Worm (Caenorhabditis elegans) whole organism, L2 larva: ENCODE data around the gene arrd-1.

Experiments
- C34F6.9 ChIP-seq: fragments of 150-350 bp; optimal IDR thresholded peaks from 2 replicates; lab custom pipeline; 2014; ENCODE audit warnings: missing biosample characterization, missing genetic modification characterization
- F13H6.1 ChIP-seq: sonication (generic microtip); optimal IDR thresholded peaks from 2 replicates; lab custom pipeline; 2016; ENCODE audit warnings: missing genetic modification characterization, missing compliant biosample characterization
- R02D3.7 ChIP-seq: fragments of 150-350 bp; optimal IDR thresholded peaks from 2 replicates; lab custom pipeline; 2014; ENCODE audit warnings: missing biosample characterization, missing genetic modification characterization
- Y55F3AM.14 ChIP-seq: fragments of 200-800 bp; sonication (Bioruptor generic); optimal IDR thresholded peaks from 2 replicates; lab custom pipeline; 2018; ENCODE audit warnings: mild to moderate bottlenecking, missing genetic modification characterization, missing compliant biosample characterization
- ZK546.5 ChIP-seq: sonication (generic microtip); optimal IDR thresholded peaks from 2 replicates; lab custom pipeline; 2017; ENCODE audit warnings: missing biosample characterization, missing genetic modification characterization
- alr-1 ChIP-seq: fragments of 150-350 bp; optimal IDR thresholded peaks from 2 replicates; lab custom pipeline; 2014; ENCODE audit warnings: missing biosample characterization, missing genetic modification characterization
- aly-2 ChIP-seq: fragments of 150-350 bp; optimal IDR thresholded peaks from 2 replicates; lab custom pipeline; 2014; ENCODE audit warnings: missing biosample characterization, missing genetic modification characterization
- ceh-16 ChIP-seq: fragments of 150-350 bp; optimal IDR thresholded peaks from 2 replicates; lab custom pipeline; 2014; ENCODE audit warnings: missing biosample characterization, missing genetic modification characterization
- crh-2 ChIP-seq: sonication (generic microtip); optimal IDR thresholded peaks from 2 replicates; lab custom pipeline; 2017; ENCODE audit warnings: missing biosample characterization, missing genetic modification characterization
- dmd-4 ChIP-seq: sonication (generic microtip); optimal IDR thresholded peaks from 2 replicates; lab custom pipeline; 2017; ENCODE audit warnings: missing biosample characterization, missing genetic modification characterization
- egl-27 ChIP-seq: sonication (generic microtip); optimal IDR thresholded peaks from 3 replicates; lab custom pipeline; 2017; ENCODE audit warnings: missing biosample characterization, missing genetic modification reagents, missing genetic modification characterization
- elt-3 ChIP-seq: sonication (generic microtip); optimal IDR thresholded peaks from 2 replicates; lab custom pipeline; 2017; ENCODE audit warnings: missing biosample characterization, missing genetic modification characterization
- fos-1 ChIP-seq: fragments of 150-350 bp; optimal IDR thresholded peaks from 2 replicates; lab custom pipeline; 2014; ENCODE audit warnings: missing biosample characterization, missing genetic modification characterization
- gmeb-1 ChIP-seq: fragments of 150-350 bp; optimal IDR thresholded peaks from 2 replicates; lab custom pipeline; 2014; ENCODE audit warnings: missing biosample characterization, missing genetic modification characterization
- lin-11 ChIP-seq: fragments of 150-350 bp; sonication (generic microtip); optimal IDR thresholded peaks from 2 replicates; lab custom pipeline; 2014; ENCODE audit warnings: missing biosample characterization, missing genetic modification characterization, inconsistent platforms, mixed read lengths
- lin-39 ChIP-seq: fragments of 150-350 bp; optimal IDR thresholded peaks from 2 replicates; lab custom pipeline; 2014; ENCODE audit warnings: missing biosample characterization, missing genetic modification reagents, missing genetic modification characterization
- lsy-2 ChIP-seq, 2 experiments: fragments of 150-350 bp in 1 of 2; sonication (generic microtip) in 1 of 2; optimal IDR thresholded peaks; 2 replicates each; lab custom pipeline; 2014 to 2017; ENCODE audit warnings: missing biosample characterization in 2 of 2, missing genetic modification characterization in 2 of 2
- mab-5 ChIP-seq: fragments of 150-350 bp; optimal IDR thresholded peaks from 2 replicates; lab custom pipeline; 2014; ENCODE audit warnings: missing biosample characterization, missing genetic modification characterization
- mbf-1 ChIP-seq: sonication (generic microtip); optimal IDR thresholded peaks from 2 replicates; lab custom pipeline; 2017; ENCODE audit warnings: missing biosample characterization, missing genetic modification characterization
- mdl-1 ChIP-seq, 2 experiments: fragments of 150-350 bp in 1 of 2; sonication (generic microtip) in 1 of 2; optimal IDR thresholded peaks; 2 replicates each; lab custom pipeline; 2017; ENCODE audit warnings: missing biosample characterization in 2 of 2, missing genetic modification characterization in 2 of 2
- nhr-11 ChIP-seq: fragments of 150-350 bp; optimal IDR thresholded peaks from 2 replicates; lab custom pipeline; 2014; ENCODE audit warnings: missing biosample characterization, missing genetic modification characterization
- nhr-12 ChIP-seq: fragments of 150-350 bp; optimal IDR thresholded peaks from 2 replicates; lab custom pipeline; 2014; ENCODE audit warnings: missing biosample characterization, missing genetic modification characterization
- nhr-129 ChIP-seq: fragments of 150-350 bp; optimal IDR thresholded peaks from 2 replicates; lab custom pipeline; 2014; ENCODE audit warnings: missing biosample characterization, missing genetic modification characterization
- nhr-21 ChIP-seq: fragments of 150-350 bp; optimal IDR thresholded peaks from 2 replicates; lab custom pipeline; 2014; ENCODE audit warnings: missing biosample characterization, missing genetic modification characterization
- nhr-23 ChIP-seq: fragments of 150-350 bp; optimal IDR thresholded peaks from 2 replicates; lab custom pipeline; 2014; ENCODE audit warnings: missing biosample characterization, missing genetic modification reagents, missing genetic modification characterization
- nhr-237 ChIP-seq: fragments of 150-350 bp; optimal IDR thresholded peaks from 2 replicates; lab custom pipeline; 2014; ENCODE audit warnings: missing biosample characterization, missing genetic modification characterization
- nhr-25 ChIP-seq: fragments of 150-350 bp; sonication (generic microtip); optimal IDR thresholded peaks from 3 replicates; lab custom pipeline; 2014; ENCODE audit warnings: missing biosample characterization, missing genetic modification characterization
- nhr-6 ChIP-seq: fragments of 150-350 bp; optimal IDR thresholded peaks from 2 replicates; lab custom pipeline; 2014; ENCODE audit warnings: missing biosample characterization, missing genetic modification characterization
- peb-1 ChIP-seq: fragments of 150-350 bp; optimal IDR thresholded peaks from 2 replicates; lab custom pipeline; 2014; ENCODE audit warnings: missing biosample characterization, missing genetic modification characterization
- sem-4 ChIP-seq: fragments of 150-350 bp; optimal IDR thresholded peaks from 2 replicates; lab custom pipeline; 2014; ENCODE audit warnings: missing biosample characterization, missing genetic modification reagents, missing genetic modification characterization
- sma-3 ChIP-seq: sonication (generic microtip); optimal IDR thresholded peaks from 2 replicates; lab custom pipeline; 2016; ENCODE audit warnings: missing genetic modification reagents, missing genetic modification characterization, missing compliant biosample characterization
- sma-9 ChIP-seq, 2 experiments: fragments of 150-350 bp in 1 of 2; sonication (generic microtip) in 1 of 2; optimal IDR thresholded peaks; 2 replicates each; lab custom pipeline; 2014 to 2016; ENCODE audit warnings: missing genetic modification characterization in 2 of 2, mild to moderate bottlenecking in 1 of 2, missing biosample characterization in 1 of 2, missing compliant biosample characterization in 1 of 2, missing genetic modification reagents in 1 of 2, moderate library complexity in 1 of 2
- snpc-4 ChIP-seq: fragments of 150-350 bp; optimal IDR thresholded peaks from 2 replicates; lab custom pipeline; 2014; ENCODE audit warnings: missing biosample characterization, missing genetic modification characterization
- unc-39 ChIP-seq: fragments of 150-350 bp; optimal IDR thresholded peaks from 2 replicates; lab custom pipeline; 2014; ENCODE audit warnings: missing biosample characterization, missing genetic modification characterization
- unc-55 ChIP-seq: fragments of 150-350 bp; sonication (generic microtip); optimal IDR thresholded peaks from 3 replicates; lab custom pipeline; 2014; ENCODE audit warnings: missing biosample characterization, missing genetic modification reagents, missing genetic modification characterization
- unc-62 ChIP-seq: fragments of 150-350 bp; optimal IDR thresholded peaks from 2 replicates; lab custom pipeline; 2014; ENCODE audit warnings: missing biosample characterization, missing genetic modification reagents, missing genetic modification characterization
- zag-1 ChIP-seq: fragments of 150-350 bp; optimal IDR thresholded peaks from 2 replicates; lab custom pipeline; 2014; ENCODE audit warnings: missing biosample characterization, missing genetic modification characterization
- ztf-11 ChIP-seq: sonication (generic microtip); optimal IDR thresholded peaks from 2 replicates; lab custom pipeline; 2017; ENCODE audit warnings: missing biosample characterization, missing genetic modification characterization

arrd-1 gene

DNA sequence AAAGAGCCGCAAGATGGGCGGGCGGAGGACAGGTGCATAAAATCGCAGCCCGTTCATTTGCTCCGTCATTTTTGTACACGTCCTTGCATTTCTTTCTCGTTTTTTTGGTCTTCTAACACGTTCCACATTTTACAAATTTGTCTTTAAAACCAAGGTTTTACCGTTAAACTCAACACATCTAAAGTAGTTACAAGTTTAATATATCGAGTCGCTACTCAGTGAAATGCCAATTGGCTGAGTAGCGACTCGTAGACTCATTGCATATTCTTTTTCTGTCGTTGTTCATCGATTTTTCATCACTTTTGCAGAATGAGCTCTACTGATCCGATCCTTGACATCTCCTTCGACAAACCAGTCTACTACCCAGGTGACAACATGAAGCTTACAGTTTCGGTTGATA is at the start of gene arrd-1:
TSS of gene arrd-1 (plus strand) at position 301 of the 400 bp plus-strand sequence.
- TF ChIP-seq lin-11 (tag; lab: Kevin White, UChicago) (no peak), gmeb-1 (no peak), C34F6.9 (tag; lab: Kevin White, UChicago) (no peak), nhr-23 (no peak), nhr-11 (tag; lab: Kevin White, UChicago) (no peak), ztf-11 (tag; lab: Kevin White, UChicago) (no peak), mdl-1 (tag; optimal IDR thresholded peaks at IDR 0.05; lab: Kevin White, UChicago) (no peak), sem-4 (tag; lab: Kevin White, UChicago) (no peak)

ce11 chrII:577632-578031 is 49.7 kb upstream of the arrd-1 start, which contains the start of gene W08F4.7:
Gene W08F4.7 (minus strand): TSS chrII:577732.
- no peak for TF ChIP-seq nhr-129 (tag; lab: Kevin White, UChicago)
- TF ChIP-seq mdl-1 (tag; optimal IDR thresholded peaks at IDR 0.05; lab: Kevin White, UChicago), result no peak
- TF ChIP-seq R02D3.7, result no peak
- no peak for TF ChIP-seq snpc-4 (tag; lab: Kevin White, UChicago)
- no peak for TF ChIP-seq nhr-25 (tag; lab: Kevin White, UChicago)
- TF ChIP-seq nhr-237 (tag; lab: Kevin White, UChicago), result no peak
- TF ChIP-seq zag-1 (tag; lab: Kevin White, UChicago), result no peak
- no peak for TF ChIP-seq unc-39 (tag; lab: Kevin White, UChicago)
- no peak for TF ChIP-seq alr-1 (tag; lab: Kevin White, UChicago)
- no peak for TF ChIP-seq fos-1 (tag; lab: Kevin White, UChicago)
- no peak for TF ChIP-seq lin-39 (tag; lab: Kevin White, UChicago)
- no peak for TF ChIP-seq unc-62
- TF ChIP-seq mab-5, result no peak

ce11 chrII:578803-579202 is 48.5 kb upstream of the arrd-1 start:
- TF ChIP-seq crh-2 (tag; lab: Kevin White, UChicago), result no peak
- no peak for TF ChIP-seq nhr-6 (tag; lab: Kevin White, UChicago)
- no peak for TF ChIP-seq sem-4 (tag; lab: Kevin White, UChicago)
- no peak for TF ChIP-seq aly-2 (tag; lab: Kevin White, UChicago)

DNA sequence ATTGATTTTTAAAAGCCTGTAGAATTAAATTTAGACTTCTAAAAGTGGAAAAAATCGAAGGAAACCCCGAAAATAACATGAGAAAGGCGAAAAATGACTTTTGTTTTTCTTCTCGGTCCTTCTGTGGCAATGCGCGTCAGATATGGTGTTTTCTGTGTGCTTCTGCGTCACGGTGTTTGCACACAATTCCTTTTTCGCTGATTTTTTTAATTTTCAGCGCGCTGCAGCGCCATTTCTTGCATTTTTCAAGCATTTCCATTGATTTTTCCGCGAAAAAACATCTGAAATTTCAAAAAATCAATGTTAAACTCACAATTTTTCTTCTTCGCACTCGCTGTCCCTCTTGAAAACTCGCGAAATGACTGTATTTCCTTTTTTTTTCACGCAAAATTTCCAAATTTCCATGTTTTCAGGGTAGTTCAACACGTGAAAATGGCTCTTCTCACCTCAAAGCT is 47.1 kb upstream of the arrd-1 start, which contains the start of the genes cdc-37 and W08F4.3:
TSS of gene cdc-37 (minus strand) at position 405 of the 455 bp plus-strand sequence.
TSS of gene W08F4.3 (plus strand) at position 414 of the 455 bp plus-strand sequence.
- TF ChIP-seq ztf-11 (tag; lab: Kevin White, UChicago) (no peak), nhr-6 (tag; lab: Kevin White, UChicago) (no peak), Y55F3AM.14 (GFP tag; lab: Kevin White, UChicago) (no peak), zag-1 (tag; lab: Kevin White, UChicago) (no peak), gmeb-1 (peak; percentile 23), C34F6.9 (tag; lab: Kevin White, UChicago) (peak; percentile 19), nhr-25 (tag; lab: Kevin White, UChicago) (no peak), egl-27 (no peak), nhr-129 (tag; lab: Kevin White, UChicago) (peak; percentile 14), ceh-16 (tag; lab: Kevin White, UChicago) (no peak), ZK546.5 (tag; lab: Kevin White, UChicago) (no peak), sma-9 (GFP tag; optimal IDR thresholded peaks at IDR 0.05; lab: Kevin White, UChicago) (no peak), sma-9 (tag; optimal IDR thresholded peaks at IDR 0.05; lab: Kevin White, UChicago) (no peak), unc-55 (GFP tag; lab: Kevin White, UChicago) (peak; percentile 20), mab-5 (no peak), crh-2 (tag; lab: Kevin White, UChicago) (no peak), dmd-4 (tag; lab: Kevin White, UChicago) (no peak), nhr-12 (tag; lab: Kevin White, UChicago) (no peak), lsy-2 (tag; optimal IDR thresholded peaks at IDR 0.05; lab: Kevin White, UChicago) (peak in 1 of 2 experiments; percentile 10), R02D3.7 (no peak), mdl-1 (tag; optimal IDR thresholded peaks at IDR 0.05; lab: Kevin White, UChicago) (no peak), nhr-237 (tag; lab: Kevin White, UChicago) (no peak), elt-3 (tag; lab: Kevin White, UChicago) (no peak)

ce11 chrII:581983-582382 is 45.3 kb upstream of the arrd-1 start:
- TF ChIP-seq unc-39 (tag; lab: Kevin White, UChicago), result no peak
- TF ChIP-seq nhr-6 (tag; lab: Kevin White, UChicago), result no peak
- no peak for TF ChIP-seq peb-1 (tag; lab: Kevin White, UChicago)
- no peak for TF ChIP-seq mbf-1
- TF ChIP-seq sma-9 (GFP tag; optimal IDR thresholded peaks at IDR 0.05; lab: Kevin White, UChicago), result no peak
- no peak for TF ChIP-seq sma-9 (tag; optimal IDR thresholded peaks at IDR 0.05; lab: Kevin White, UChicago)
- no peak for TF ChIP-seq crh-2 (tag; lab: Kevin White, UChicago)
- no peak for TF ChIP-seq fos-1 (tag; lab: Kevin White, UChicago)
- TF ChIP-seq nhr-21 (tag; lab: Kevin White, UChicago), result no peak
- no peak for TF ChIP-seq lin-11 (tag; lab: Kevin White, UChicago)
- TF ChIP-seq F13H6.1 (tag; lab: Kevin White, UChicago), result no peak
- TF ChIP-seq mdl-1 (tag; optimal IDR thresholded peaks at IDR 0.05; lab: Kevin White, UChicago), result no peak
- no peak for TF ChIP-seq sma-3
